Fruit fly (Drosophila melanogaster) Kc167 (cell line): Measurements from ENCODE around the gene CG12691.

Experiments used
- insv ChIP-seq: fragments of >200 bp; optimal IDR thresholded peaks from 3 replicates; lab custom pipeline; 2018; ENCODE audit warnings: missing external identifiers
- psq ChIP-seq: fragments of >200 bp; optimal IDR thresholded peaks from 2 replicates; lab custom pipeline; 2017; ENCODE audit warnings: missing external identifiers

DNA sequence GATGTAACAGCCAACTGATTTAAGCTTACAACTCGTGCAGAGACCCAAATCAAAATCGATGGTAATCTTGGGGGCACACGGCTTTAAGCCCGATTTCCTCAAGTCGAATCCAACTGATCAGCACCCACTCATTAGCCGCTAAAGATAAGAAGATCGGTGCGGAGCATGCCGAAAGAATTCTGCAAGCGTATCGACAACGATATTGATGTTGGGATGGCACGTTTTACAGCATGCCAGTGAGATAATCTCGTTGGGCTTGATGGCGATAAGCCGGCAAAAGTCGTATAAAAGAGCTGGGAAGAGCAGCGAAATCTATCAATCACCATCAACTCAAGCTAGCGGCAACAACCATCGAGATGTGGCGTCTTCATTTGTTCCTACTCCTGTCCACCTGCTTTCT, 48.0 kb upstream of the CG12691 start, which contains the start of gene CG15570:
- TF ChIP-seq psq (lab: Kevin White, UChicago) = no peak
- no peak for TF ChIP-seq insv (lab: Kevin White, UChicago)
